Worm (Caenorhabditis elegans) whole organism, early embryonic: Measurements from ENCODE around the gene C03A3.2.

Experiments used
- ceh-13 ChIP-seq: fragments of 200-800 bp; sonication (Bioruptor generic); optimal IDR thresholded peaks from 2 replicates; lab custom pipeline; 2018; ENCODE audit warnings: mild to moderate bottlenecking, missing genetic modification characterization, missing compliant biosample characterization
- hmbx-1 ChIP-seq: sonication (generic microtip); optimal IDR thresholded peaks from 2 replicates; lab custom pipeline; 2016; ENCODE audit warnings: mild to moderate bottlenecking, missing genetic modification characterization, missing compliant biosample characterization
- pes-1 ChIP-seq: fragments of 200-800 bp; sonication (Bioruptor generic); IDR thresholded peaks from 2 replicates; pipeline ENCODE4 v1.3.6; 2022; ENCODE audit warnings: missing genetic modification reagents, missing genetic modification characterization, missing compliant biosample characterization

DNA sequence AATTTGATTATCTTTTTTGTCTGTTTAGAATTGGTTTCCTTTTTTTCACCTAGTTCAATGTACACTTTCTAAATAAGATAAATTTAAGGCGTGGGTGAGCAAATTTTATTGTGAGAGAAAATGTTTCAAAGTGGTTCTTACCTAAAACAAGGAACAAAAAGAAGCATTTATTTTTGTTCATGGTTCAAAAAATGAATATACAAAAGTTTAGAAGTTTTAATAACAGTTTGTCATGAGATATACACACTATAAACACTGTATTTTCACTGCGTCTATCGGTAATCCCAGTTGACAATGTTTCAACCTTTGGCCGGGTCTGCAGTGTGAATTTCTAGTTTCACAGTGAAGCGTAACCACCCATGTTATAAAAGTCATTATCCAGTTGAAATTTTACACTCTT lies 52.7 kb downstream of the C03A3.2 start, which contains the start of gene F08G12.11:
- TF ChIP-seq ceh-13 (GFP tag; lab: Kevin White, UChicago) = no peak
- no peak for TF ChIP-seq hmbx-1 (tag; lab: Kevin White, UChicago)
- TF ChIP-seq pes-1 (GFP tag; lab: Robert Waterston, UW) = no peak
